Worm (Caenorhabditis elegans) whole organism, L1 larva: ENCODE data around the gene prp-9.
A peak's percentile ranks its signal among the peaks of the same experiment; 100 is the strongest.

Experiments used
- ceh-90 ChIP-seq: sonication (generic microtip); optimal IDR thresholded peaks from 2 replicates; lab custom pipeline; 2016; ENCODE audit warnings: missing genetic modification characterization, missing compliant biosample characterization
- ces-1 ChIP-seq: fragments of 150-350 bp; optimal IDR thresholded peaks from 2 replicates; lab custom pipeline; 2014; ENCODE audit warnings: missing biosample characterization, missing genetic modification reagents, missing genetic modification characterization
- dpl-1 ChIP-seq, 3 experiments: fragments of 150-350 bp in 2 of 3; sonication (generic microtip) in 1 of 3; optimal IDR thresholded peaks; 2 replicates each; lab custom pipeline; 2014 to 2017; ENCODE audit warnings: missing biosample characterization in 3 of 3, missing genetic modification characterization in 3 of 3, missing genetic modification reagents in 3 of 3
- mep-1 ChIP-seq: fragments of 150-350 bp; optimal IDR thresholded peaks from 2 replicates; lab custom pipeline; 2014; ENCODE audit warnings: missing biosample characterization, missing genetic modification characterization
- nhr-28 ChIP-seq: fragments of 150-350 bp; optimal IDR thresholded peaks from 2 replicates; lab custom pipeline; 2014; ENCODE audit warnings: missing biosample characterization, missing genetic modification characterization
- nhr-77 ChIP-seq: fragments of 150-350 bp; optimal IDR thresholded peaks from 2 replicates; lab custom pipeline; 2014; ENCODE audit warnings: missing biosample characterization, missing genetic modification characterization
- snpc-4 ChIP-seq: fragments of 150-350 bp; optimal IDR thresholded peaks from 2 replicates; lab custom pipeline; 2014; ENCODE audit warnings: missing biosample characterization, missing genetic modification characterization

DNA sequence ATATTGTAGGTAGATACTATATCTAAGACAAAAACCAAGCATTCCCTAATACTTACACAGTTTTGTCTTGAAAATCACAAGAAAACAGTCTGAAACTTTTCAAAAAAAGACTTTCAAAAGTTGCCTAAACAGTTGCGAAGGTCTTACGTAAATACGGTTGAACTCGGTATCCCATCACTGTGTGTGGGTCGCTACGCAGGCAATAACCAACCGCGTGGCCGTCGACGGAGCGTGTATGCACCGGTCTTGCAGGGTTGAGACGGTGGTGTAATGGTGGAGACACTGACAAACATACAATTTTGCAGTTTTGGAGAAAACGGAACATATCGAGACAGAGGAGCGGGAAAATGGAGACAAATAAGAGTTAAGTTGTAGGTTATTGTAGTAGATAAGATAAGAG lies 36.0 kb upstream of the prp-9 start, which contains the start of gene iff-2:
- TF ChIP-seq nhr-28 (no peak), nhr-77 (tag; lab: Kevin White, UChicago) (peak; percentile 100), ceh-90 (tag; lab: Kevin White, UChicago) (peak; percentile 9), ces-1 (no peak), mep-1 (tag; lab: Kevin White, UChicago) (peak; percentile 99), dpl-1 (GFP tag; optimal IDR thresholded peaks at IDR 0.05; lab: Kevin White, UChicago) (peak; percentile 94 to 97 (median 95)), snpc-4 (peak; percentile 90)
